Worm (Caenorhabditis elegans): ENCODE results near the gene sru-20.

DNA sequence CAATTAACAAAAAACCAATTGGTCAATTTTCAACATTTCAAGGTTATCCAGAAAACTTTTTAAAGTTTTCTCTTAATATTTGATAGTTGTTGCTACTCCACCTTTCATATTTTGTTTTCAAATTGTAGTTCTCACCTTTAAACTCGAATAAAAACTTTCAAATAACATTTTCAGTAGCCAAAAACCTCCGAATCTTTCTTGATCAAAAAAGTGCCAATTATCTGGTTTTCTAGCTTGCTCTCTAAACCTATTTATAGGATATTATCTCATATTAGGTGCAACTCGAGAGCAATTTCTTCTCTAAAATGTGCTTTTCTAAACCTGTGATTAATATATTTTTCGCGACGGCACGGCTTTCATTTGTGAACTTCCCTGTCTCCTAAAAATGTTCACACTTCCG lies 8.1 kb upstream of the sru-20 start, which contains the start of gene sru-26:
- TF ChIP-seq T22C8.4 (GFP tag; IDR thresholded peaks at IDR 0.05) (no peak), klf-2 (GFP tag; conservative IDR thresholded peaks at IDR 0.05) (no peak), ztf-29 (GFP tag; IDR thresholded peaks at IDR 0.05) (no peak), med-1 (GFP tag; optimal IDR thresholded peaks at IDR 0.05; ENCODE audit: insufficient read depth) (no peak), cog-1 (tag; optimal IDR thresholded peaks at IDR 0.05) (no peak), ref-1 (GFP tag; conservative IDR thresholded peaks at IDR 0.05) (no peak), ztf-23 (GFP tag; IDR thresholded peaks at IDR 0.05) (no peak), flt-1 (GFP tag; IDR thresholded peaks at IDR 0.05) (no peak)

Measured in whole organism, midembryonic.